Fruit fly (Drosophila melanogaster): Measurements from ENCODE around the gene Edc3.
A peak's percentile ranks its signal among the peaks of the same experiment; 100 is the strongest.

Gene Edc3

dm6 chr3L:17496871-17497492 is 32.7 kb downstream of the Edc3 start (continued):
- no peak for TF ChIP-seq Sry-β (GFP tag; optimal IDR thresholded peaks at IDR 0.05)
- TF ChIP-seq Hsf (GFP tag; optimal IDR thresholded peaks at IDR 0.05) = no peak
- TF ChIP-seq hbn (GFP tag; IDR thresholded peaks at IDR 0.05; ENCODE audit: partially characterized antibody) = no peak
- no peak for TF ChIP-seq nerfin-1 (tag; optimal IDR thresholded peaks at IDR 0.05)
- TF ChIP-seq Dip2 (GFP tag; IDR thresholded peaks at IDR 0.05) = no peak
- no peak for TF ChIP-seq Ada2b (GFP tag; IDR thresholded peaks at IDR 0.05)
- TF ChIP-seq zfh1 (GFP tag; IDR thresholded peaks at IDR 0.05) = no peak
- no peak for TF ChIP-seq CG8281 (tag; optimal IDR thresholded peaks at IDR 0.05)
- TF ChIP-seq sna (GFP tag; IDR thresholded peaks at IDR 0.05; ENCODE audit: partially characterized antibody) = no peak
- TF ChIP-seq gsb (GFP tag; IDR thresholded peaks at IDR 0.05) = no peak
- TF ChIP-seq tgo (GFP tag; IDR thresholded peaks at IDR 0.05) = no peak; the same call in 2 of the 3 replicates
- no peak for TF ChIP-seq Blimp-1 (GFP tag; optimal IDR thresholded peaks at IDR 0.05)
- TF ChIP-seq toy (GFP tag; IDR thresholded peaks at IDR 0.05) = no peak
- TF ChIP-seq CG11696 (GFP tag; IDR thresholded peaks at IDR 0.05) = no peak
- no peak for TF ChIP-seq CG13287 (GFP tag; IDR thresholded peaks at IDR 0.05; ENCODE audit: partially characterized antibody)
- TF ChIP-seq CG4360 (GFP tag; IDR thresholded peaks at IDR 0.05) = no peak
- no peak for TF ChIP-seq trh (GFP tag; optimal IDR thresholded peaks at IDR 0.05)
- TF ChIP-seq CG8388 (GFP tag; optimal IDR thresholded peaks at IDR 0.05) = no peak
- no peak for TF ChIP-seq seq (GFP tag; IDR thresholded peaks at IDR 0.05)
- TF ChIP-seq CG3281 (GFP tag; optimal IDR thresholded peaks at IDR 0.05) = no peak
- TF ChIP-seq ind (GFP tag; optimal IDR thresholded peaks at IDR 0.05) = no peak
- no peak for TF ChIP-seq her (GFP tag; optimal IDR thresholded peaks at IDR 0.05)
- peak; percentile 60 for TF ChIP-seq CG11504 (tag; optimal IDR thresholded peaks at IDR 0.05)
- TF ChIP-seq zf30C (GFP tag; optimal IDR thresholded peaks at IDR 0.05) = no peak
- TF ChIP-seq sob (GFP tag; IDR thresholded peaks at IDR 0.05) = no peak
- no peak for TF ChIP-seq CG14441 (GFP tag; IDR thresholded peaks at IDR 0.05)
- TF ChIP-seq CG12299 (tag; optimal IDR thresholded peaks at IDR 0.05) = no peak
- no peak for TF ChIP-seq CG9437 (GFP tag; optimal IDR thresholded peaks at IDR 0.05)
- TF ChIP-seq Sry-δ (GFP tag; optimal IDR thresholded peaks at IDR 0.05) = no peak
- TF ChIP-seq lov (optimal IDR thresholded peaks at IDR 0.05) = no peak
- no peak for TF ChIP-seq lov (GFP tag; IDR thresholded peaks at IDR 0.05)
- no peak for TF ChIP-seq schlank (tag; optimal IDR thresholded peaks at IDR 0.05)
- no peak for TF ChIP-seq trem (tag; optimal IDR thresholded peaks at IDR 0.05)
- peak; percentile 29 for TF ChIP-seq az2 (GFP tag; optimal IDR thresholded peaks at IDR 0.05)
- TF ChIP-seq Six4 (GFP tag; optimal IDR thresholded peaks at IDR 0.05) = peak; percentile 15
- no peak for TF ChIP-seq Spps (tag; optimal IDR thresholded peaks at IDR 0.05)
- no peak for TF ChIP-seq nerfin-2 (GFP tag; IDR thresholded peaks at IDR 0.05; ENCODE audit: partially characterized antibody)
- 0 out of 3 replicates have a peak, but pooled peaks have one; percentile 12 for TF ChIP-seq Aef1 (GFP tag; IDR thresholded peaks at IDR 0.05)
- TF ChIP-seq CG13123 (GFP tag; optimal IDR thresholded peaks at IDR 0.05) = no peak
- TF ChIP-seq CG32532 (GFP tag; IDR thresholded peaks at IDR 0.05) = no peak
- TF ChIP-seq lbe (GFP tag; optimal IDR thresholded peaks at IDR 0.05) = no peak
- no peak for TF ChIP-seq fru (optimal IDR thresholded peaks at IDR 0.05)
- no peak for TF ChIP-seq Deaf1 (tag; optimal IDR thresholded peaks at IDR 0.05)
- TF ChIP-seq CG2116 (GFP tag; optimal IDR thresholded peaks at IDR 0.05) = no peak
- no peak for TF ChIP-seq CG1024 (GFP tag; IDR thresholded peaks at IDR 0.05)
- no peak for TF ChIP-seq CG34376 (GFP tag; optimal IDR thresholded peaks at IDR 0.05)
- TF ChIP-seq ci (GFP tag; IDR thresholded peaks at IDR 0.05) = peak; percentile 55; the same call in 1 of the 3 replicates
- TF ChIP-seq Atf3 (GFP tag; optimal IDR thresholded peaks at IDR 0.05) = no peak
- TF ChIP-seq grau (tag; optimal IDR thresholded peaks at IDR 0.05) = peak; percentile 17
- TF ChIP-seq CG10565 (GFP tag; optimal IDR thresholded peaks at IDR 0.05) = no peak
- no peak for TF ChIP-seq CG8089 (GFP tag; optimal IDR thresholded peaks at IDR 0.05)
- TF ChIP-seq kni (GFP tag; optimal IDR thresholded peaks at IDR 0.05) = no peak
